Fruit fly (Drosophila melanogaster) whole organism, embryonic: ENCODE data around the gene Pss.

Experiments
- Adf1 ChIP-seq: fragments of 200-800 bp; sonication (Bioruptor generic); IDR thresholded peaks from 2 replicates; pipeline ENCODE4 v1.3.6; 2022; ENCODE audit warnings: missing biosample characterization, missing genetic modification characterization
- Bdp1 ChIP-seq: fragments of 200-800 bp; sonication (Bioruptor generic); optimal IDR thresholded peaks from 3 replicates; lab custom pipeline; 2016; ENCODE audit warnings: missing biosample characterization, missing genetic modification characterization
- Blimp-1 ChIP-seq: fragments of 200-800 bp; sonication (Bioruptor generic); optimal IDR thresholded peaks from 3 replicates; lab custom pipeline; 2018; ENCODE audit warnings: missing biosample characterization, missing genetic modification characterization, mild to moderate bottlenecking, moderate library complexity, missing genetic modification reagents
- CG10321 ChIP-seq: fragments of 200-800 bp; sonication (Bioruptor generic); IDR thresholded peaks from 2 replicates; pipeline ENCODE4 v1.3.6; 2022; ENCODE audit warnings: missing biosample characterization, missing genetic modification characterization
- CG12219 ChIP-seq: fragments of 200-800 bp; sonication (Bioruptor generic); optimal IDR thresholded peaks from 3 replicates; lab custom pipeline; 2018; ENCODE audit warnings: missing biosample characterization, mild to moderate bottlenecking, missing genetic modification characterization
- CG13624 ChIP-seq: fragments of 200-800 bp; sonication (Bioruptor generic); optimal IDR thresholded peaks from 2 replicates; lab custom pipeline; 2016; ENCODE audit warnings: missing biosample characterization, missing genetic modification characterization
- CG13894 ChIP-seq: fragments of 200-800 bp; sonication (Bioruptor generic); optimal IDR thresholded peaks from 3 replicates; lab custom pipeline; 2018; ENCODE audit warnings: missing biosample characterization, mild to moderate bottlenecking, missing genetic modification characterization, moderate library complexity
- CG14965 ChIP-seq: fragments of 200-800 bp; sonication (Bioruptor generic); optimal IDR thresholded peaks from 2 replicates; lab custom pipeline; 2016; ENCODE audit warnings: missing biosample characterization, missing genetic modification characterization, borderline replicate concordance
- CG17568 ChIP-seq: fragments of 200-800 bp; sonication (Bioruptor generic); optimal IDR thresholded peaks from 2 replicates; lab custom pipeline; 2018; ENCODE audit warnings: missing biosample characterization, mild to moderate bottlenecking, missing genetic modification characterization, moderate library complexity
- CG17802 ChIP-seq: fragments of 200-800 bp; sonication (Bioruptor generic); optimal IDR thresholded peaks from 2 replicates; lab custom pipeline; 2018; ENCODE audit warnings: missing biosample characterization, mild to moderate bottlenecking, missing genetic modification characterization, moderate library complexity
- CG18764 ChIP-seq: fragments of 200-800 bp; sonication (Bioruptor generic); optimal IDR thresholded peaks from 3 replicates; lab custom pipeline; 2016; ENCODE audit warnings: missing biosample characterization, missing genetic modification characterization
- CG2129 ChIP-seq: fragments of 200-800 bp; sonication (Bioruptor generic); IDR thresholded peaks from 2 replicates; pipeline ENCODE4 v1.3.6; 2022; ENCODE audit warnings: missing biosample characterization, missing genetic modification characterization; ENCODE audit not compliant: partially characterized antibody
- CG30431 ChIP-seq: fragments of 200-800 bp; sonication (Bioruptor generic); optimal IDR thresholded peaks from 2 replicates; lab custom pipeline; 2017; ENCODE audit warnings: missing biosample characterization, missing genetic modification characterization
- CG3163 ChIP-seq: fragments of 200-800 bp; sonication (Bioruptor generic); optimal IDR thresholded peaks from 3 replicates; lab custom pipeline; 2016; ENCODE audit warnings: missing biosample characterization, missing genetic modification characterization
- CG43689 ChIP-seq: fragments of 200-800 bp; sonication (Bioruptor generic); IDR thresholded peaks from 2 replicates; pipeline ENCODE4 v1.3.6; 2022; ENCODE audit warnings: missing biosample characterization, missing genetic modification characterization
- CG4820 ChIP-seq: fragments of 200-800 bp; sonication (Bioruptor generic); optimal IDR thresholded peaks from 3 replicates; lab custom pipeline; 2016; ENCODE audit warnings: missing biosample characterization, missing genetic modification characterization
- CG6791 ChIP-seq: fragments of 200-800 bp; sonication (Bioruptor generic); IDR thresholded peaks from 3 replicates; pipeline ENCODE4 v1.3.6; 2022; ENCODE audit warnings: missing biosample characterization, missing genetic modification characterization; ENCODE audit not compliant: partially characterized antibody
- CG7372 ChIP-seq: fragments of 200-800 bp; sonication (Bioruptor generic); IDR thresholded peaks from 2 replicates; pipeline ENCODE4 v1.3.6; 2022; ENCODE audit warnings: missing biosample characterization, missing genetic modification characterization
- CG8924 ChIP-seq: fragments of 200-800 bp; optimal IDR thresholded peaks from 3 replicates; lab custom pipeline; 2019; ENCODE audit warnings: missing biosample characterization, mild to moderate bottlenecking, missing genetic modification characterization, moderate library complexity
- CG9215 ChIP-seq: fragments of 200-800 bp; sonication (Bioruptor generic); IDR thresholded peaks from 2 replicates; pipeline ENCODE4 v1.3.6; 2022; ENCODE audit warnings: missing biosample characterization, missing genetic modification characterization
- CG9817 ChIP-seq: fragments of 200-800 bp; sonication (Bioruptor generic); optimal IDR thresholded peaks from 2 replicates; lab custom pipeline; 2018; ENCODE audit warnings: missing biosample characterization, mild to moderate bottlenecking, missing genetic modification characterization, moderate library complexity
- CG9876 ChIP-seq: fragments of 200-800 bp; sonication (Bioruptor generic); optimal IDR thresholded peaks from 2 replicates; lab custom pipeline; 2016; ENCODE audit warnings: missing biosample characterization, missing genetic modification characterization
- D ChIP-seq, 2 experiments: fragments of 200-800 bp in 1 of 2; fragments of >200 bp in 1 of 2; sonication (Bioruptor generic) in 1 of 2; optimal IDR thresholded peaks; 2 replicates in 1 of 2; 3 replicates in 1 of 2; lab custom pipeline; 2017; ENCODE audit warnings: mild to moderate bottlenecking in 1 of 2, missing biosample characterization in 1 of 2, missing genetic modification characterization in 1 of 2, missing genetic modification reagents in 1 of 2
- D19A ChIP-seq: fragments of 200-800 bp; optimal IDR thresholded peaks from 3 replicates; lab custom pipeline; 2019; ENCODE audit warnings: missing biosample characterization, mild to moderate bottlenecking, missing genetic modification characterization, moderate library complexity
- Dbx ChIP-seq: fragments of 200-800 bp; sonication (Bioruptor generic); IDR thresholded peaks from 3 replicates; pipeline ENCODE4 v1.3.6; 2022; ENCODE audit warnings: missing biosample characterization, missing genetic modification characterization
- Fer2 ChIP-seq: fragments of 200-800 bp; sonication (Bioruptor generic); optimal IDR thresholded peaks from 2 replicates; lab custom pipeline; 2018; ENCODE audit warnings: missing biosample characterization, mild to moderate bottlenecking, missing genetic modification characterization, moderate library complexity
- Gug ChIP-seq: fragments of 200-800 bp; sonication (Bioruptor generic); IDR thresholded peaks from 4 replicates; pipeline ENCODE4 v1.3.6; 2022; ENCODE audit warnings: missing biosample characterization, missing genetic modification characterization
- Hr51 ChIP-seq, 2 experiments: fragments of 200-800 bp; sonication (Bioruptor generic); optimal IDR thresholded peaks; 2 replicates in 1 of 2; 3 replicates in 1 of 2; lab custom pipeline; 2016 to 2018; ENCODE audit warnings: missing biosample characterization in 2 of 2, missing genetic modification characterization in 2 of 2, mild to moderate bottlenecking in 1 of 2, moderate library complexity in 1 of 2
- Mes4 ChIP-seq: fragments of 200-800 bp; sonication (Bioruptor generic); optimal IDR thresholded peaks from 2 replicates; lab custom pipeline; 2016; ENCODE audit warnings: missing biosample characterization, missing genetic modification characterization
- Xbp1 ChIP-seq: fragments of 200-800 bp; sonication (Bioruptor generic); optimal IDR thresholded peaks from 3 replicates; lab custom pipeline; 2016; ENCODE audit warnings: missing biosample characterization, mild to moderate bottlenecking, missing genetic modification characterization
- al ChIP-seq: fragments of 200-800 bp; sonication (Bioruptor generic); IDR thresholded peaks from 2 replicates; pipeline ENCODE4 v1.3.6; 2022; ENCODE audit warnings: missing biosample characterization, missing genetic modification characterization
- ap ChIP-seq: fragments of 200-800 bp; sonication (Bioruptor generic); IDR thresholded peaks from 2 replicates; pipeline ENCODE4 v1.3.6; 2022; ENCODE audit warnings: missing biosample characterization, missing genetic modification characterization
- bab2 ChIP-seq: fragments of 200-800 bp; sonication (Bioruptor generic); optimal IDR thresholded peaks from 2 replicates; lab custom pipeline; 2016; ENCODE audit warnings: missing biosample characterization, missing genetic modification characterization
- bbx ChIP-seq: fragments of 200-800 bp; sonication (Bioruptor generic); IDR thresholded peaks from 2 replicates; pipeline ENCODE4 v1.3.6; 2022; ENCODE audit warnings: missing biosample characterization, missing genetic modification characterization; ENCODE audit not compliant: partially characterized antibody
- chinmo ChIP-seq: fragments of 200-800 bp; sonication (Bioruptor generic); IDR thresholded peaks from 4 replicates; pipeline ENCODE4 v1.3.6; 2022; ENCODE audit warnings: missing biosample characterization, missing genetic modification characterization; ENCODE audit not compliant: partially characterized antibody
- fd102C ChIP-seq: fragments of 200-800 bp; sonication (Bioruptor generic); optimal IDR thresholded peaks from 2 replicates; lab custom pipeline; 2018; ENCODE audit warnings: missing biosample characterization, mild to moderate bottlenecking, missing genetic modification characterization, moderate library complexity
- pan ChIP-seq, 4 experiments: fragments of >200 bp in 3 of 4; fragments of 200-800 bp in 1 of 4; sonication (Bioruptor generic) in 1 of 4; optimal IDR thresholded peaks in 3 of 4; IDR thresholded peaks in 1 of 4; 2 replicates each; pipeline versions ENCODE4 v1.3.6 to Lab custom; 2017 to 2022; ENCODE audit warnings: missing biosample characterization in 2 of 4, missing genetic modification characterization in 2 of 4, mixed read lengths in 1 of 4
- pb ChIP-seq: fragments of 200-800 bp; sonication (Bioruptor generic); optimal IDR thresholded peaks from 3 replicates; lab custom pipeline; 2016; ENCODE audit warnings: missing biosample characterization, missing genetic modification characterization
- pho ChIP-seq: fragments of 200-800 bp; sonication (Bioruptor generic); optimal IDR thresholded peaks from 2 replicates; lab custom pipeline; 2016; ENCODE audit warnings: missing biosample characterization, missing genetic modification characterization
- row ChIP-seq: fragments of 200-800 bp; sonication (Bioruptor generic); IDR thresholded peaks from 3 replicates; pipeline ENCODE4 v1.3.6; 2022; ENCODE audit warnings: missing biosample characterization, missing genetic modification characterization
- sd ChIP-seq: fragments of 200-800 bp; sonication (Bioruptor generic); optimal IDR thresholded peaks from 3 replicates; lab custom pipeline; 2018; ENCODE audit warnings: missing biosample characterization, mild to moderate bottlenecking, missing genetic modification characterization, moderate library complexity
- sob ChIP-seq: fragments of 200-800 bp; sonication (Bioruptor generic); IDR thresholded peaks from 2 replicates; pipeline ENCODE4 v1.3.6; 2022; ENCODE audit warnings: missing biosample characterization, missing genetic modification characterization
- tx ChIP-seq: fragments of 200-800 bp; sonication (Bioruptor generic); optimal IDR thresholded peaks from 2 replicates; lab custom pipeline; 2016; ENCODE audit warnings: missing biosample characterization, missing genetic modification characterization
- unc-4 ChIP-seq: fragments of 200-800 bp; sonication (Bioruptor generic); IDR thresholded peaks from 2 replicates; pipeline ENCODE4 v1.3.6; 2022; ENCODE audit warnings: missing biosample characterization, missing genetic modification characterization; ENCODE audit not compliant: partially characterized antibody
- vfl ChIP-seq: fragments of 200-800 bp; sonication (Bioruptor generic); optimal IDR thresholded peaks from 2 replicates; lab custom pipeline; 2016; ENCODE audit warnings: missing biosample characterization, missing genetic modification characterization
- wek ChIP-seq: fragments of 200-800 bp; sonication (Bioruptor generic); optimal IDR thresholded peaks from 3 replicates; lab custom pipeline; 2018; ENCODE audit warnings: missing biosample characterization, mild to moderate bottlenecking, missing genetic modification characterization, moderate library complexity
- zfh2 ChIP-seq: fragments of 200-800 bp; sonication (Bioruptor generic); optimal IDR thresholded peaks from 2 replicates; lab custom pipeline; 2016; ENCODE audit warnings: missing biosample characterization, missing genetic modification characterization

The Pss gene

dm6 chr3L:20493417-20494261, 32.3 kb downstream of the Pss start (continued):
- no peak for TF ChIP-seq CG14965 (GFP tag; lab: Kevin White, UChicago)
- peak; percentile 2 for TF ChIP-seq CG18764 (GFP tag; lab: Kevin White, UChicago)
- peak; percentile 84 for TF ChIP-seq CG8924 (tag; lab: Kevin White, UChicago)
- TF ChIP-seq pan (optimal IDR thresholded peaks at IDR 0.05; lab: Kevin White, UChicago): no peak
- peak in 1 of 2 experiments; percentile 87 for TF ChIP-seq pan (GFP tag; optimal IDR thresholded peaks at IDR 0.05 in 1 of 2, IDR thresholded peaks at IDR 0.05 in 1 of 2)
- TF ChIP-seq Gug (GFP tag; lab: Robert Waterston, UW): no peak
- TF ChIP-seq fd102C: peak; percentile 6
- peak; percentile 27 for TF ChIP-seq CG9817
- 0 out of 4 replicates have a peak, but pooled peaks have one; percentile 30 for TF ChIP-seq chinmo (GFP tag; lab: Robert Waterston, UW)
- no peak for TF ChIP-seq CG6791 (GFP tag; lab: Robert Waterston, UW)
- peak; percentile 51 for TF ChIP-seq CG13624 (GFP tag; lab: Kevin White, UChicago)
- peak; percentile 41 for TF ChIP-seq vfl (GFP tag; lab: Kevin White, UChicago)
- TF ChIP-seq CG17802 (tag; lab: Kevin White, UChicago): no peak
- TF ChIP-seq CG43689 (GFP tag; lab: Robert Waterston, UW): peak; percentile 59
- TF ChIP-seq Adf1 (GFP tag; lab: Robert Waterston, UW): peak; percentile 45; the same call in 1 of the 2 replicates
- TF ChIP-seq CG3163: peak; percentile 50
- peak; percentile 44 for TF ChIP-seq CG4820 (GFP tag; lab: Kevin White, UChicago)
- no peak for TF ChIP-seq CG13894 (tag; lab: Kevin White, UChicago)
- peak; percentile 22 for TF ChIP-seq Bdp1
- no peak for TF ChIP-seq CG2129 (GFP tag; lab: Robert Waterston, UW)
- TF ChIP-seq pho (GFP tag; lab: Kevin White, UChicago): peak; percentile 51
- no peak for TF ChIP-seq D (optimal IDR thresholded peaks at IDR 0.05; lab: Kevin White, UChicago)
- no peak for TF ChIP-seq D (GFP tag; optimal IDR thresholded peaks at IDR 0.05; lab: Kevin White, UChicago)
- TF ChIP-seq CG12219: peak; percentile 23
- no peak for TF ChIP-seq CG30431 (GFP tag; lab: Kevin White, UChicago)
- peak; percentile 55 for TF ChIP-seq CG7372 (GFP tag; lab: Robert Waterston, UW)
- peak; percentile 99 for TF ChIP-seq D19A (tag; lab: Kevin White, UChicago)
- TF ChIP-seq sd (tag; lab: Kevin White, UChicago): peak; percentile 19
- peak; percentile 57 for TF ChIP-seq CG17568
- peak; percentile 39 for TF ChIP-seq zfh2 (GFP tag; lab: Kevin White, UChicago)
- no peak for TF ChIP-seq Fer2
- peak; percentile 91 for TF ChIP-seq row
- no peak for TF ChIP-seq bbx (GFP tag; lab: Robert Waterston, UW)
- no peak for TF ChIP-seq tx
- TF ChIP-seq CG10321: peak; percentile 37; the same call in 1 of the 2 replicates
- TF ChIP-seq sob (GFP tag; lab: Robert Waterston, UW): peak; percentile 83
- TF ChIP-seq al: peak; percentile 75
- TF ChIP-seq Hr51 (GFP tag; optimal IDR thresholded peaks at IDR 0.05; lab: Kevin White, UChicago): peak; percentile 18 to 89
- TF ChIP-seq pb (GFP tag; lab: Kevin White, UChicago): no peak
- TF ChIP-seq unc-4: no peak
- no peak for TF ChIP-seq CG9876
- peak; percentile 55 for TF ChIP-seq bab2 (GFP tag; lab: Kevin White, UChicago)
- peak; percentile 42 for TF ChIP-seq Blimp-1
- TF ChIP-seq CG9215 (GFP tag; lab: Robert Waterston, UW): peak; percentile 49
- no peak for TF ChIP-seq Mes4 (GFP tag; lab: Kevin White, UChicago)
- TF ChIP-seq wek (GFP tag; lab: Kevin White, UChicago): peak; percentile 6
- peak; percentile 67 for TF ChIP-seq Xbp1 (GFP tag; lab: Kevin White, UChicago)
- peak; percentile 83 for TF ChIP-seq Dbx (GFP tag; lab: Robert Waterston, UW)
- TF ChIP-seq ap (GFP tag; lab: Robert Waterston, UW): peak; percentile 56
